Fruit fly (Drosophila melanogaster) whole organism: Measurements from ENCODE around the gene CG13465.

Experiments
- CG8478 ChIP-seq: fragments of >200 bp; optimal IDR thresholded peaks from 2 replicates; lab custom pipeline; 2018; ENCODE audit warnings: inconsistent platforms
- EcR ChIP-seq, 2 experiments: fragments of >200 bp; optimal IDR thresholded peaks; 2 replicates each; lab custom pipeline; 2017; ENCODE audit warnings: missing biosample characterization in 2 of 2, missing genetic modification characterization in 2 of 2, missing genetic modification reagents in 2 of 2
- pan ChIP-seq: fragments of >200 bp; optimal IDR thresholded peaks from 2 replicates; lab custom pipeline; 2017
- psq ChIP-seq: fragments of >200 bp; optimal IDR thresholded peaks from 2 replicates; lab custom pipeline; 2017
- usp ChIP-seq: fragments of >200 bp; optimal IDR thresholded peaks from 2 replicates; lab custom pipeline; 2017; ENCODE audit warnings: missing biosample characterization, missing genetic modification characterization, mixed read lengths

- TF ChIP-seq usp (GFP tag; lab: Kevin White, UChicago), result no peak
- TF ChIP-seq EcR (GFP tag; optimal IDR thresholded peaks at IDR 0.05; lab: Kevin White, UChicago), result no peak
- TF ChIP-seq CG8478 (lab: Kevin White, UChicago), result no peak
- no peak for TF ChIP-seq pan (lab: Kevin White, UChicago)
- TF ChIP-seq psq (lab: Kevin White, UChicago), result no peak
These were observed 29.1 kb upstream of the CG13465 start for dm6 chr3L:14973251-14973625.
